Worm (Caenorhabditis elegans): ENCODE data around the gene orai-1.

ce11 chrIII:626091-626490 is 20.5 kb upstream of the orai-1 start:
- no peak for TF ChIP-seq tra-4 (tag; optimal IDR thresholded peaks at IDR 0.05)
- TF ChIP-seq hmbx-1 (tag; optimal IDR thresholded peaks at IDR 0.05) = no peak
- TF ChIP-seq hnd-1 (tag; optimal IDR thresholded peaks at IDR 0.05) = no peak
- TF ChIP-seq tbx-11 (GFP tag; IDR thresholded peaks at IDR 0.05) = no peak

Data from whole organism, early embryonic.